Worm (Caenorhabditis elegans) whole organism, L1 larva: ENCODE measurements around the gene ZK377.15.

ENCODE experiments used
- ceh-88 ChIP-seq: fragments of 200-800 bp; sonication (Bioruptor generic); IDR thresholded peaks from 2 replicates; pipeline ENCODE4 v1.3.6; 2022; ENCODE audit warnings: missing genetic modification characterization, missing compliant biosample characterization
- fos-1 ChIP-seq: fragments of 150-350 bp; optimal IDR thresholded peaks from 2 replicates; lab custom pipeline; 2014; ENCODE audit warnings: missing biosample characterization, missing genetic modification characterization
- lin-13 ChIP-seq: fragments of 150-350 bp; optimal IDR thresholded peaks from 2 replicates; lab custom pipeline; 2014; ENCODE audit warnings: missing biosample characterization, missing genetic modification reagents, missing genetic modification characterization
- lin-15B ChIP-seq: fragments of 150-350 bp; sonication (generic microtip); optimal IDR thresholded peaks from 3 replicates; lab custom pipeline; 2014; ENCODE audit warnings: missing biosample characterization, missing genetic modification characterization
- lin-39 ChIP-seq: fragments of 150-350 bp; optimal IDR thresholded peaks from 2 replicates; lab custom pipeline; 2014; ENCODE audit warnings: missing biosample characterization, missing genetic modification reagents, missing genetic modification characterization
- sox-4 ChIP-seq: sonication (generic microtip); optimal IDR thresholded peaks from 2 replicates; lab custom pipeline; 2016; ENCODE audit warnings: missing genetic modification characterization, missing compliant biosample characterization
- unc-130 ChIP-seq: fragments of 150-350 bp; optimal IDR thresholded peaks from 2 replicates; lab custom pipeline; 2017; ENCODE audit warnings: missing biosample characterization, missing genetic modification characterization, inconsistent platforms
- unc-62 ChIP-seq: fragments of 150-350 bp; optimal IDR thresholded peaks from 2 replicates; lab custom pipeline; 2014; ENCODE audit warnings: missing biosample characterization, missing genetic modification reagents, missing genetic modification characterization

- TF ChIP-seq fos-1 (tag; lab: Kevin White, UChicago) (no peak), unc-62 (GFP tag; lab: Kevin White, UChicago) (no peak), lin-15B (tag; lab: Kevin White, UChicago) (no peak), sox-4 (tag; lab: Kevin White, UChicago) (no peak), lin-13 (no peak), lin-39 (no peak), ceh-88 (GFP tag; lab: Robert Waterston, UW) (no peak), unc-130 (tag; lab: Kevin White, UChicago) (no peak)
Measured at ce11 chrX:3499867-3500266, 34.2 kb upstream of the ZK377.15 start.
